Worm (Caenorhabditis elegans): Measurements from ENCODE around the gene R07E5.11.

DNA sequence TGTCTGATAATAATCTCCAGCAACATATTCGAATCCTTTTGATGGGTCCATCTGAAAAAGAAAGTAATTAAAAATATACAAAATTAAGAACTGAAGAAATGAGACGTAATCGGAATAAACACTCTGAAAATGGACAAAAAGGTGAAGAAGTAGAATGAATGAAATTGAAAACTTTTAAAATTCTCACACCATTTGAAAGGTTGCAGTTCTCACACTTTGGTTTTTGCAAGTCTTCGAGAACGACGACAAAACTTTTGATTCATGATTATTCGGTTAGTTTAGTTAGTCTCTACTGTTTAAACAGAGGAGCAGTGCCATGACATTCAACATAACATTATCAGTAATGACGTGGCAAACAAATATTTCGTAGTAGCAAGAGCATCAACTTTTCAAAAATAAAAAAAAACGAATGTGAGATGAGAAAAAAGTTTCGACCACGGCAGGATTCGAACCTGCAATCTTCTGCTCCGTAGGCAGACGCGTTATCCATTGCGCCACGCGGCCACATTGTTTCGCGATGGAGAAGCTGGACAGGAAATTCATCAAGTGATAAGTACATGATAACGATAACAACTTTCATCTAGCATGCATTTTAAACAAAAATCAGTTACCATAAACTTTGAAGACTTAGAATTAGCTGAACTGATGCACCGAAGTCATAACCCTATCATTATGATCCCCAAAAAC is 35.0 kb upstream of the R07E5.11 start, which contains the start of gene ceh-43:
- TF ChIP-seq unc-62 (GFP tag; optimal IDR thresholded peaks at IDR 0.05): no peak
- no peak for TF ChIP-seq nhr-28 (tag; optimal IDR thresholded peaks at IDR 0.05)
- no peak for TF ChIP-seq elt-3 (tag; optimal IDR thresholded peaks at IDR 0.05)
- TF ChIP-seq ceh-82 (tag; optimal IDR thresholded peaks at IDR 0.05): no peak
- TF ChIP-seq nhr-76 (tag; optimal IDR thresholded peaks at IDR 0.05): no peak
- TF ChIP-seq pqm-1 (tag; optimal IDR thresholded peaks at IDR 0.05): no peak
- TF ChIP-seq ceh-9 (tag; optimal IDR thresholded peaks at IDR 0.05): no peak
